Fruit fly (Drosophila melanogaster) whole organism: ENCODE results near the gene CG12541.

ENCODE experiments used
- CG8478 ChIP-seq: fragments of >200 bp; optimal IDR thresholded peaks from 2 replicates; lab custom pipeline; 2018; ENCODE audit warnings: inconsistent platforms
- EcR ChIP-seq, 2 experiments: fragments of >200 bp; optimal IDR thresholded peaks; 2 replicates each; lab custom pipeline; 2017; ENCODE audit warnings: missing biosample characterization in 2 of 2, missing genetic modification characterization in 2 of 2, missing genetic modification reagents in 2 of 2

- no peak for TF ChIP-seq CG8478 (lab: Kevin White, UChicago)
- peak; percentile 34 to 81 for TF ChIP-seq EcR (GFP tag; optimal IDR thresholded peaks at IDR 0.05; lab: Kevin White, UChicago)
Observed at dm6 chrX:6985182-6985851, 80.5 kb downstream of the CG12541 start.
